Worm (Caenorhabditis elegans): Measurements from ENCODE around the gene M163.9.

- TF ChIP-seq dmd-6 (GFP tag; IDR thresholded peaks at IDR 0.05), result peak; percentile 41
- no peak for TF ChIP-seq snpc-1.2 (GFP tag; IDR thresholded peaks at IDR 0.05)
- TF ChIP-seq nhr-76 (tag; optimal IDR thresholded peaks at IDR 0.05), result no peak
- TF ChIP-seq lir-3 (tag; optimal IDR thresholded peaks at IDR 0.05), result no peak
- no peak for TF ChIP-seq mep-1 (tag; optimal IDR thresholded peaks at IDR 0.05)
- TF ChIP-seq fos-1 (tag; optimal IDR thresholded peaks at IDR 0.05), result no peak
- TF ChIP-seq ama-1 (optimal IDR thresholded peaks at IDR 0.05), result no peak
- TF ChIP-seq duxl-1 (tag; optimal IDR thresholded peaks at IDR 0.05; ENCODE audit: poor library complexity), result no peak
- no peak for TF ChIP-seq ces-1 (GFP tag; optimal IDR thresholded peaks at IDR 0.05)
- TF ChIP-seq set-16 (GFP tag; IDR thresholded peaks at IDR 0.05), result no peak
- no peak for TF ChIP-seq lin-13 (GFP tag; optimal IDR thresholded peaks at IDR 0.05)
These were observed 30.5 kb downstream of the M163.9 start for ce11 chrX:14499830-14500409.
